Fruit fly (Drosophila melanogaster) Kc167 (cell line): ENCODE measurements around the gene fabp.

ENCODE experiments used
- Myc ChIP-seq: fragments of >200 bp; optimal IDR thresholded peaks from 2 replicates; lab custom pipeline; 2017; ENCODE audit warnings: missing external identifiers
- Sin3A ChIP-seq: fragments of >200 bp; optimal IDR thresholded peaks from 2 replicates; lab custom pipeline; 2018; ENCODE audit warnings: missing external identifiers
- h ChIP-seq: fragments of >200 bp; optimal IDR thresholded peaks from 3 replicates; lab custom pipeline; 2018; ENCODE audit warnings: missing external identifiers
- insv ChIP-seq: fragments of >200 bp; optimal IDR thresholded peaks from 3 replicates; lab custom pipeline; 2018; ENCODE audit warnings: missing external identifiers
- psq ChIP-seq: fragments of >200 bp; optimal IDR thresholded peaks from 2 replicates; lab custom pipeline; 2017; ENCODE audit warnings: missing external identifiers
- ttk ChIP-seq: sonication (Bioruptor generic); optimal IDR thresholded peaks from 2 replicates; lab custom pipeline; 2017; ENCODE audit warnings: missing external identifiers

Gene fabp

dm6 chr3R:11589764-11590358 is 23.0 kb upstream of the fabp start, which contains the start of gene CG6791:
CG6791 (minus strand) TSS chr3R:11590146.
- TF ChIP-seq h (lab: Kevin White, UChicago) = no peak
- no peak for TF ChIP-seq ttk (lab: Kevin White, UChicago)
- no peak for TF ChIP-seq insv (lab: Kevin White, UChicago)
- TF ChIP-seq Sin3A (lab: Kevin White, UChicago) = no peak
- TF ChIP-seq Myc (lab: Kevin White, UChicago) = no peak
- TF ChIP-seq psq = no peak

dm6 chr3R:11582253-11582589 is 15.4 kb upstream of the fabp start:
- TF ChIP-seq h (lab: Kevin White, UChicago) (no peak), psq (no peak), Myc (lab: Kevin White, UChicago) (no peak), ttk (lab: Kevin White, UChicago) (no peak), Sin3A (lab: Kevin White, UChicago) (no peak), insv (lab: Kevin White, UChicago) (no peak)

DNA sequence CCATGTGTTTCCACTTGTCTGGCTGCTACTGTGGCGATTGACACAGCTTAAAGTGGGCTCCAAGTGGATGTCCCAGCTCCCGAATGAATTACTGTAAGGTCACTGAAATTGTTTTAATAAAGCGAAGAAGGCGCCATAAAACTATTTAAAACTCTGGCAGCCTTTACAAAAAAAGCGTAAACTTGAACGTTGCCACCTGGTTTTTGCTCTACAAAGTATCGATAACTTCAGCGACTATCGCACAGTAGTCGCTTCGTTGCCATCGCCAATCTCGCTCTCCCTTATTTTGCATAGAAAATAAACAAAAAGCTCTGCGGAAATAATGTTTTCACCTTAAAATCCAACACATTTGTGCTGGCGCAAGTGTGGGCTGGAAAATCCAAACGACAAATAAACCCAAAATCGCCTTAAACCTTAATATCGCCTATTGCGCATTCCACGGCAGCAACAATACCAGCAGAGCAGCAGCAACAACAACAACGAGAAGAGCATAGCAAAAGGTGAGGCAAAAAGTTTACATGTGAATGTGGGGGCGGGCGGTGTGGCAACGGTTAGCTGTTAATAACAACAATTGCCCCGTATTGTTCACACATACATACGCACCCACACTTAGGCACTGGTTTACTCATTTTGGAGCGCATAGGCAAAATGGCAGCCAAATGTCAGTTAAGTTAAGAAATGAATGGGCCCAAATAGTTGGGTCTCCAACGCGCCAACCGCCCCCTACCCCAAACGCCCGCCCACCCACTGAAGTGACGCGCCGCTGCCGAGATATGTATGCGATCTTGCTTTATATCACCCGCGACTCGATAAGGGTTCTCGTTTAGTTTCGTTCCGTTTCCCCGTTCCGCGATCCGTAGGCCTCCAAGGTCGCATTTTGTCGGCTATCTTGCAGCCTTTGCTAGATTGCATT is 14.7 kb upstream of the fabp start, which contains the start of gene wkd:
TSS of gene wkd (plus strand) at position 237 of the 913 bp plus-strand sequence.
- no peak for TF ChIP-seq psq
- no peak for TF ChIP-seq ttk (lab: Kevin White, UChicago)
- TF ChIP-seq h (lab: Kevin White, UChicago) = no peak
- no peak for TF ChIP-seq Sin3A (lab: Kevin White, UChicago)
- TF ChIP-seq insv (lab: Kevin White, UChicago) = no peak

dm6 chr3R:11578645-11579044 is 11.8 kb upstream of the fabp start, which contains the start of the genes CG6790 and CG5342:
CG6790 (minus strand) TSS chr3R:11578745.
CG5342 (plus strand) TSS chr3R:11578826.
- TF ChIP-seq psq = no peak
- TF ChIP-seq Sin3A (lab: Kevin White, UChicago) = no peak
- no peak for TF ChIP-seq insv (lab: Kevin White, UChicago)
- TF ChIP-seq h (lab: Kevin White, UChicago) = no peak
- no peak for TF ChIP-seq ttk (lab: Kevin White, UChicago)
- TF ChIP-seq Myc (lab: Kevin White, UChicago) = no peak

DNA sequence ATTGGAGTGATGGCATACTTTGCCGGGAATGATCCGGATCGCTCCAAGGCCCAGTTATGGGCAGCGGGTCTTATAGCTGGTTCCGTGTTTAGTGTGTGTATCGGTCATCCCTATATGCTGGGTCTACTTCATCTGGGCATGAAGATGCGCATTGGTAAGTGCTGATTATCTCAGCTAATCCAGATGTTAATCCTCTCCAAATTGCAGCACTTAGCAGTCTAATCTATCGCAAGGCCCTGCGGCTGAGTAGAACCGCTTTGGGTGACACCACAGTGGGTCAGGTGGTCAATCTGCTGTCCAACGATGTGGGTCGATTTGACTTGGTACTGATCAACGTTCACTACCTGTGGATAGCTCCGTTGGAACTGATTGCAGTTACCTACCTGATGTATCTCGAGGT is 4.6 kb upstream of the fabp start:
- TF ChIP-seq psq = no peak
- no peak for TF ChIP-seq ttk (lab: Kevin White, UChicago)
- TF ChIP-seq Sin3A (lab: Kevin White, UChicago) = no peak
- TF ChIP-seq insv (lab: Kevin White, UChicago) = no peak
- TF ChIP-seq Myc (lab: Kevin White, UChicago) = no peak
- TF ChIP-seq h (lab: Kevin White, UChicago) = no peak

DNA sequence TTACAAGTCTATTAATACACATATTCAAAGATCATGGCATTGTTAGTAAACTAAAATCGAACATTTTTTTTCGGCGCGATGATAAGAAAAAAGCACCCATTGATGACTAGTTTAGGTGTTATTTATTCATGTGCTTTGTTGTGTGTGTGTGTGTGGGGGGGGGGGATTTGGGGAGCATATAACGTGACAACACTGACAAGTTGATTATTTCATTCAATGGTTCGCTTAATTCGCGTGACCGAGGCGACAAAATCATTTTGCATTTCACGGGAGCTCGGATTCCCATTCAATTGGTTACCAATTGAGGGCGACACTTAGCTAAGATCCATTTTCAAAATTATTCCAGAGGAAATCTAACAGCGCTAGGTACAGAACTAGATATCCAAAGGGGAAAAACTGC is 3.1 kb upstream of the fabp start:
- no peak for TF ChIP-seq ttk (lab: Kevin White, UChicago)
- no peak for TF ChIP-seq Sin3A (lab: Kevin White, UChicago)
- no peak for TF ChIP-seq h (lab: Kevin White, UChicago)
- TF ChIP-seq psq = no peak
- TF ChIP-seq Myc (lab: Kevin White, UChicago) = no peak

- TF ChIP-seq Myc (lab: Kevin White, UChicago) = no peak
- TF ChIP-seq psq = no peak
- TF ChIP-seq ttk (lab: Kevin White, UChicago) = no peak
- TF ChIP-seq insv (lab: Kevin White, UChicago) = no peak
- no peak for TF ChIP-seq Sin3A (lab: Kevin White, UChicago)
- TF ChIP-seq h (lab: Kevin White, UChicago) = no peak
Measured at dm6 chr3R:11568873-11569450, 2.1 kb upstream of the fabp start, which contains the start of gene Mrp4. Mrp4 (plus strand) TSS chr3R:11569250.

DNA sequence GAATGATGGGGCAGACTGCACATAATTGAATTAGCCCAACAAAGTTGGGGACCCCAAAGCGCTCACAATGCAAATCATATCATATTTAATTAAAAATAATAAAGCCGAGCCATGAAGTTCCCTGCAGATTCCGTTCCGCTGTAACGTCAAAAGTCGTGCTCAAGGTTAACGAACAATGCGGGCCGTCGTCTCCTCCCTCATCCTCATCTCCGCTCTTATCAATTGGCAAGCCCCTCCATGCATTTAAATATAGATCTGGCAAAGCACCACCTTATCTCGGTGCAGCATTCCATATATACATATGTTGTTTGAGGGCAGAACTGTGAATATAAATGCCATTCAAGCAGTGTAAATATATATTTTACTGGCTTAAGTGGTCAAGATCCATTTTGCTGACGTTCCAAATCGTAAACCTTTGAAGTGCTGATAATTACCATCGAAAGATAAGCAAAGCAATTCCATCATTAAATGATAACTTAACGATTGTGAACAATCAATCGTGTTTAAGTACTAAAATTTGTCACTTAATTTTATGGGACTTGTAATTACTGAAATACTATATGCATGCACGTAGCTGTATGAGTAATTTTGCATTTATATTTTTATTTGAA is 2.0 kb downstream of the fabp start:
- TF ChIP-seq h (lab: Kevin White, UChicago) = no peak
- TF ChIP-seq ttk (lab: Kevin White, UChicago) = no peak
- no peak for TF ChIP-seq Myc (lab: Kevin White, UChicago)
- TF ChIP-seq psq = no peak
- no peak for TF ChIP-seq Sin3A (lab: Kevin White, UChicago)
- TF ChIP-seq insv (lab: Kevin White, UChicago) = no peak

DNA sequence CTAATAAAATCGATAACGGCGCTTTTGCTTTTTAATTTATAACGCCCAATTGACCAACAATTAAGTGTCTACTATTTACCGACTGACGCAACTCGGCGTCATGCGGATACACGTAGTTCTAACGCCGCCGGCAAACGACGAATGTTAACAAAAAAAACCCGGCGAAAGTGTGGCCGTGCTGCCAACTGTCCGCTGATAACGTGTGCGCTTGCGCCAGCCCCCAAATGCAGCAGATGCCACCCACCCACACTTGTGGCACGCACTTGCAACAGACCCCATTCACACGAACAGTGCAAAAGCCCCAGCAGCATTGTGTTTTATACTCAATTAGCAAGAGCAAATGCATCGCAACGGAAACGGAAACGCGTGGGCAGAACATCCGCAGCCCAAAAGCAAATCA is 3.7 kb downstream of the fabp start:
- TF ChIP-seq h (lab: Kevin White, UChicago) (no peak), insv (lab: Kevin White, UChicago) (no peak), Sin3A (lab: Kevin White, UChicago) (no peak), psq (no peak), ttk (lab: Kevin White, UChicago) (no peak), Myc (lab: Kevin White, UChicago) (no peak)

dm6 chr3R:11562326-11563109 is 4.3 kb downstream of the fabp start:
- no peak for TF ChIP-seq h (lab: Kevin White, UChicago)
- TF ChIP-seq Myc (lab: Kevin White, UChicago) = no peak
- no peak for TF ChIP-seq Sin3A (lab: Kevin White, UChicago)
- TF ChIP-seq psq = no peak
- TF ChIP-seq insv (lab: Kevin White, UChicago) = no peak
- TF ChIP-seq ttk (lab: Kevin White, UChicago) = no peak
